Worm (Caenorhabditis elegans): ENCODE measurements around the gene sru-45.

Gene sru-45

ce11 chrV:16565639-16566038, at the start of gene sru-45:
TSS of gene sru-45 (plus strand) at chrV:16565939.
- no peak for TF ChIP-seq snpc-1.1 (tag; optimal IDR thresholded peaks at IDR 0.05; ENCODE audit: insufficient read depth)
- TF ChIP-seq zim-3 (tag; optimal IDR thresholded peaks at IDR 0.05): no peak
- no peak for TF ChIP-seq sea-2 (GFP tag; IDR thresholded peaks at IDR 0.05)
- no peak for TF ChIP-seq bed-2 (GFP tag; IDR thresholded peaks at IDR 0.05)
- TF ChIP-seq F52B5.7 (tag; optimal IDR thresholded peaks at IDR 0.05): no peak
- TF ChIP-seq cebp-2 (GFP tag; IDR thresholded peaks at IDR 0.05): no peak
- TF ChIP-seq hmg-20 (GFP tag; IDR thresholded peaks at IDR 0.05): no peak
- TF ChIP-seq F33H1.4 (GFP tag; IDR thresholded peaks at IDR 0.05): no peak
- TF ChIP-seq F39B2.1 (GFP tag; IDR thresholded peaks at IDR 0.05): no peak
- no peak for TF ChIP-seq B0336.3 (GFP tag; IDR thresholded peaks at IDR 0.05)
- no peak for TF ChIP-seq ztf-22 (GFP tag; optimal IDR thresholded peaks at IDR 0.05)
- no peak for TF ChIP-seq hrde-1 (tag; optimal IDR thresholded peaks at IDR 0.05; ENCODE audit: borderline replicate concordance)
- TF ChIP-seq lin-40 (tag; optimal IDR thresholded peaks at IDR 0.05): no peak
- TF ChIP-seq unc-130 (GFP tag; optimal IDR thresholded peaks at IDR 0.05): no peak
- no peak for TF ChIP-seq nfyb-1 (GFP tag; IDR thresholded peaks at IDR 0.05)

ce11 chrV:16517619-16518018, 48.1 kb upstream of the sru-45 start, which contains the start of gene F36D3.4:
TSS of gene F36D3.4 (minus strand) at chrV:16517719.
- TF ChIP-seq rpc-1 (optimal IDR thresholded peaks at IDR 0.05): no peak
- no peak for TF ChIP-seq rpc-1 (tag; optimal IDR thresholded peaks at IDR 0.05)
- TF ChIP-seq hmg-20 (GFP tag; IDR thresholded peaks at IDR 0.05): no peak
- no peak for TF ChIP-seq F49E8.2 (tag; optimal IDR thresholded peaks at IDR 0.05; ENCODE audit: insufficient read depth)
- no peak for TF ChIP-seq mes-4 (tag; optimal IDR thresholded peaks at IDR 0.05)
- TF ChIP-seq C06A6.2 (GFP tag; conservative IDR thresholded peaks at IDR 0.05): no peak
- no peak for TF ChIP-seq madf-10 (tag; optimal IDR thresholded peaks at IDR 0.05)
- TF ChIP-seq lin-26 (GFP tag; IDR thresholded peaks at IDR 0.05): no peak
- no peak for TF ChIP-seq mcd-1 (GFP tag; IDR thresholded peaks at IDR 0.05)
- TF ChIP-seq F23B12.7 (tag; optimal IDR thresholded peaks at IDR 0.05; ENCODE audit: insufficient read depth): no peak
- TF ChIP-seq ceh-27 (GFP tag; optimal IDR thresholded peaks at IDR 0.05): no peak
- no peak for TF ChIP-seq zfh-2 (GFP tag; conservative IDR thresholded peaks at IDR 0.05)
- no peak for TF ChIP-seq snpc-1.1 (tag; optimal IDR thresholded peaks at IDR 0.05; ENCODE audit: insufficient read depth)
- TF ChIP-seq lir-1 (GFP tag; conservative IDR thresholded peaks at IDR 0.05): no peak
- no peak for TF ChIP-seq akir-1 (GFP tag; optimal IDR thresholded peaks at IDR 0.05)
- no peak for TF ChIP-seq K11D2.4 (GFP tag; IDR thresholded peaks at IDR 0.05)
- no peak for TF ChIP-seq Y79H2A.3 (GFP tag; conservative IDR thresholded peaks at IDR 0.05)
- no peak for TF ChIP-seq hsf-1 (GFP tag; IDR thresholded peaks at IDR 0.05)
- TF ChIP-seq egrh-3 (GFP tag; IDR thresholded peaks at IDR 0.05): no peak
- no peak for TF ChIP-seq ztf-28 (GFP tag; IDR thresholded peaks at IDR 0.05)
- no peak for TF ChIP-seq unc-62 (GFP tag; optimal IDR thresholded peaks at IDR 0.05)

ce11 chrV:16522242-16522641, 43.5 kb upstream of the sru-45 start, which contains the start of gene srw-34:
TSS of gene srw-34 (minus strand) at chrV:16522342.
- no peak for TF ChIP-seq lsl-1 (GFP tag; optimal IDR thresholded peaks at IDR 0.05)
- TF ChIP-seq ztf-3 (GFP tag; optimal IDR thresholded peaks at IDR 0.05): no peak
- no peak for TF ChIP-seq rcor-1 (GFP tag; IDR thresholded peaks at IDR 0.05)
- TF ChIP-seq attf-5 (GFP tag; optimal IDR thresholded peaks at IDR 0.05): no peak
- TF ChIP-seq ztf-28 (GFP tag; IDR thresholded peaks at IDR 0.05): no peak
- TF ChIP-seq lir-1 (GFP tag; conservative IDR thresholded peaks at IDR 0.05): no peak
- no peak for TF ChIP-seq cebp-1 (GFP tag; IDR thresholded peaks at IDR 0.05)
- TF ChIP-seq cebp-1 (tag; optimal IDR thresholded peaks at IDR 0.05): no peak
- TF ChIP-seq lin-26 (GFP tag; IDR thresholded peaks at IDR 0.05): no peak
- TF ChIP-seq F57A8.1 (GFP tag; optimal IDR thresholded peaks at IDR 0.05): no peak
- no peak for TF ChIP-seq chd-7 (tag; optimal IDR thresholded peaks at IDR 0.05)
- TF ChIP-seq egrh-3 (GFP tag; IDR thresholded peaks at IDR 0.05): no peak
- no peak for TF ChIP-seq sptf-2 (GFP tag; optimal IDR thresholded peaks at IDR 0.05)
- no peak for TF ChIP-seq tbp1 (GFP tag; optimal IDR thresholded peaks at IDR 0.05)
- no peak for TF ChIP-seq hsf-1 (GFP tag; IDR thresholded peaks at IDR 0.05)
- no peak for TF ChIP-seq F39B2.1 (GFP tag; IDR thresholded peaks at IDR 0.05)
- no peak for TF ChIP-seq D2030.7 (GFP tag; IDR thresholded peaks at IDR 0.05)
- TF ChIP-seq akir-1 (GFP tag; optimal IDR thresholded peaks at IDR 0.05): no peak
- TF ChIP-seq die-1 (tag; optimal IDR thresholded peaks at IDR 0.05): no peak
- TF ChIP-seq xnd-1 (tag; optimal IDR thresholded peaks at IDR 0.05): no peak

Measured in whole organism, young adult.